Worm (Caenorhabditis elegans) whole organism, late embryonic: Measurements from ENCODE around the gene C26F1.1.
A peak's percentile ranks its signal among the peaks of the same experiment; 100 is the strongest.

Experiments used
- C08G9.2 ChIP-seq: sonication (generic microtip); optimal IDR thresholded peaks from 2 replicates; lab custom pipeline; 2016; ENCODE audit warnings: mild to moderate bottlenecking, missing genetic modification characterization, moderate library complexity, missing compliant biosample characterization
- C38D4.7 ChIP-seq: fragments of 200-800 bp; sonication (Bioruptor generic); optimal IDR thresholded peaks from 2 replicates; lab custom pipeline; 2018; ENCODE audit warnings: mild to moderate bottlenecking, missing genetic modification characterization, moderate library complexity, missing compliant biosample characterization
- K02D7.2 ChIP-seq: sonication (generic microtip); optimal IDR thresholded peaks from 2 replicates; lab custom pipeline; 2017; ENCODE audit warnings: mild to moderate bottlenecking, missing genetic modification characterization, missing compliant biosample characterization
- K09A11.1 ChIP-seq: sonication (generic microtip); optimal IDR thresholded peaks from 2 replicates; lab custom pipeline; 2017; ENCODE audit warnings: antibody characterized with exemption, mild to moderate bottlenecking, missing genetic modification characterization, missing compliant biosample characterization; ENCODE audit not compliant: insufficient read depth
- T23F11.4 ChIP-seq: fragments of 200-800 bp; sonication (Bioruptor generic); optimal IDR thresholded peaks from 2 replicates; lab custom pipeline; 2018; ENCODE audit warnings: mild to moderate bottlenecking, missing genetic modification characterization, missing compliant biosample characterization
- Y22D7AL.16 ChIP-seq: sonication (generic microtip); optimal IDR thresholded peaks from 2 replicates; lab custom pipeline; 2016; ENCODE audit warnings: missing genetic modification characterization, missing compliant biosample characterization
- ahr-1 ChIP-seq: sonication (generic microtip); optimal IDR thresholded peaks from 2 replicates; lab custom pipeline; 2016; ENCODE audit warnings: missing genetic modification characterization, missing compliant biosample characterization
- ama-1 ChIP-seq: fragments of 150-350 bp; optimal IDR thresholded peaks from 2 replicates; lab custom pipeline; 2014
- ceh-14 ChIP-seq: sonication (generic microtip); optimal IDR thresholded peaks from 2 replicates; lab custom pipeline; 2016; ENCODE audit warnings: missing genotype, missing genetic modification characterization, missing compliant biosample characterization
- ceh-18 ChIP-seq: sonication (generic microtip); optimal IDR thresholded peaks from 2 replicates; lab custom pipeline; 2016; ENCODE audit warnings: missing genetic modification characterization, missing compliant biosample characterization
- ceh-19 ChIP-seq: fragments of 200-800 bp; sonication (Bioruptor generic); optimal IDR thresholded peaks from 2 replicates; lab custom pipeline; 2018; ENCODE audit warnings: mild to moderate bottlenecking, missing genetic modification characterization, missing compliant biosample characterization
- ceh-2 ChIP-seq: sonication (generic microtip); optimal IDR thresholded peaks from 2 replicates; lab custom pipeline; 2016; ENCODE audit warnings: missing genotype, missing genetic modification characterization, missing compliant biosample characterization
- ceh-22 ChIP-seq: sonication (generic microtip); optimal IDR thresholded peaks from 2 replicates; lab custom pipeline; 2017; ENCODE audit warnings: missing biosample characterization, missing genetic modification characterization
- ceh-24 ChIP-seq: sonication (generic microtip); optimal IDR thresholded peaks from 2 replicates; lab custom pipeline; 2016; ENCODE audit warnings: mild to moderate bottlenecking, missing genetic modification characterization, missing compliant biosample characterization
- ceh-31 ChIP-seq: sonication (generic microtip); optimal IDR thresholded peaks from 2 replicates; lab custom pipeline; 2016; ENCODE audit warnings: missing genetic modification characterization, missing compliant biosample characterization
- ceh-48 ChIP-seq: sonication (generic microtip); optimal IDR thresholded peaks from 2 replicates; lab custom pipeline; 2016; ENCODE audit warnings: missing genetic modification characterization, inconsistent platforms, missing compliant biosample characterization
- dmd-4 ChIP-seq: sonication (generic microtip); optimal IDR thresholded peaks from 2 replicates; lab custom pipeline; 2016; ENCODE audit warnings: borderline replicate concordance, missing genetic modification characterization, missing compliant biosample characterization
- dve-1 ChIP-seq: sonication (generic microtip); optimal IDR thresholded peaks from 2 replicates; lab custom pipeline; 2017; ENCODE audit warnings: antibody characterized with exemption, mild to moderate bottlenecking, missing genetic modification characterization, missing compliant biosample characterization
- elt-4 ChIP-seq: sonication (generic microtip); optimal IDR thresholded peaks from 2 replicates; lab custom pipeline; 2016; ENCODE audit warnings: missing genetic modification characterization, missing compliant biosample characterization
- ets-4 ChIP-seq: sonication (generic microtip); optimal IDR thresholded peaks from 2 replicates; lab custom pipeline; 2016; ENCODE audit warnings: missing genetic modification characterization, missing compliant biosample characterization
- eyg-1 ChIP-seq: sonication (generic microtip); optimal IDR thresholded peaks from 2 replicates; lab custom pipeline; 2016; ENCODE audit warnings: missing genotype, missing genetic modification characterization, missing compliant biosample characterization
- fax-1 ChIP-seq: sonication (generic microtip); optimal IDR thresholded peaks from 2 replicates; lab custom pipeline; 2016; ENCODE audit warnings: missing genotype, missing genetic modification characterization, missing compliant biosample characterization
- fkh-10 ChIP-seq: fragments of 150-350 bp; optimal IDR thresholded peaks from 2 replicates; lab custom pipeline; 2014; ENCODE audit warnings: missing biosample characterization, missing genetic modification reagents, missing genetic modification characterization
- fkh-6 ChIP-seq: sonication (generic microtip); optimal IDR thresholded peaks from 2 replicates; lab custom pipeline; 2016; ENCODE audit warnings: missing genetic modification characterization, missing compliant biosample characterization
- hlh-13 ChIP-seq: fragments of 200-800 bp; sonication (Bioruptor generic); optimal IDR thresholded peaks from 2 replicates; lab custom pipeline; 2018; ENCODE audit warnings: mild to moderate bottlenecking, missing genetic modification characterization, missing compliant biosample characterization
- hlh-15 ChIP-seq: sonication (generic microtip); optimal IDR thresholded peaks from 2 replicates; lab custom pipeline; 2016; ENCODE audit warnings: missing genetic modification characterization, missing compliant biosample characterization
- lim-6 ChIP-seq: sonication (generic microtip); optimal IDR thresholded peaks from 2 replicates; lab custom pipeline; 2016; ENCODE audit warnings: missing genetic modification characterization, missing compliant biosample characterization
- madf-2 ChIP-seq: sonication (generic microtip); optimal IDR thresholded peaks from 2 replicates; lab custom pipeline; 2017; ENCODE audit warnings: missing genetic modification characterization, missing compliant biosample characterization
- mec-3 ChIP-seq: sonication (generic microtip); optimal IDR thresholded peaks from 2 replicates; lab custom pipeline; 2016; ENCODE audit warnings: borderline replicate concordance, missing genetic modification characterization, missing compliant biosample characterization
- nfya-1 ChIP-seq: sonication (generic microtip); optimal IDR thresholded peaks from 2 replicates; lab custom pipeline; 2017; ENCODE audit warnings: missing genetic modification characterization, mild to moderate bottlenecking, missing compliant biosample characterization, antibody characterized with exemption, moderate library complexity
- nhr-232 ChIP-seq: sonication (generic microtip); optimal IDR thresholded peaks from 2 replicates; lab custom pipeline; 2016; ENCODE audit warnings: missing genetic modification characterization, missing compliant biosample characterization
- npax-4 ChIP-seq: sonication (generic microtip); optimal IDR thresholded peaks from 2 replicates; lab custom pipeline; 2016; ENCODE audit warnings: missing genetic modification characterization, missing compliant biosample characterization
- odd-2 ChIP-seq: sonication (generic microtip); optimal IDR thresholded peaks from 2 replicates; lab custom pipeline; 2017; ENCODE audit warnings: antibody characterized with exemption, mild to moderate bottlenecking, missing genetic modification characterization, missing compliant biosample characterization
- pag-3 ChIP-seq: sonication (generic microtip); optimal IDR thresholded peaks from 2 replicates; lab custom pipeline; 2016; ENCODE audit warnings: missing compliant biosample characterization, missing genetic modification characterization, borderline replicate concordance
- pat-9 ChIP-seq: fragments of 200-800 bp; sonication (Bioruptor generic); optimal IDR thresholded peaks from 2 replicates; lab custom pipeline; 2018; ENCODE audit warnings: mild to moderate bottlenecking, missing genetic modification characterization, moderate library complexity, missing compliant biosample characterization
- pha-2 ChIP-seq: sonication (generic microtip); optimal IDR thresholded peaks from 2 replicates; lab custom pipeline; 2017; ENCODE audit warnings: mild to moderate bottlenecking, missing genetic modification characterization, missing compliant biosample characterization
- pha-4 ChIP-seq: fragments of 150-350 bp; optimal IDR thresholded peaks from 2 replicates; lab custom pipeline; 2018; ENCODE audit warnings: missing biosample characterization, missing genetic modification reagents, missing genetic modification characterization
- pros-1 ChIP-seq: fragments of 150-350 bp; optimal IDR thresholded peaks from 2 replicates; lab custom pipeline; 2014; ENCODE audit warnings: missing biosample characterization, missing genetic modification reagents, missing genetic modification characterization
- ref-2 ChIP-seq: sonication (generic microtip); optimal IDR thresholded peaks from 2 replicates; lab custom pipeline; 2016; ENCODE audit warnings: missing genetic modification characterization, missing compliant biosample characterization
- rnt-1 ChIP-seq: sonication (generic microtip); optimal IDR thresholded peaks from 2 replicates; lab custom pipeline; 2016; ENCODE audit warnings: missing genetic modification characterization, missing compliant biosample characterization
- sox-2 ChIP-seq: fragments of 200-800 bp; sonication (Bioruptor generic); IDR thresholded peaks from 2 replicates; pipeline ENCODE4 v1.3.6; 2022; ENCODE audit warnings: missing genetic modification reagents, missing genetic modification characterization, missing compliant biosample characterization
- sox-4 ChIP-seq: sonication (generic microtip); optimal IDR thresholded peaks from 2 replicates; lab custom pipeline; 2017; ENCODE audit warnings: mild to moderate bottlenecking, missing genetic modification characterization, inconsistent platforms, missing compliant biosample characterization
- syd-9 ChIP-seq: sonication (generic microtip); optimal IDR thresholded peaks from 2 replicates; lab custom pipeline; 2016; ENCODE audit warnings: mild to moderate bottlenecking, missing genetic modification characterization, moderate library complexity, missing compliant biosample characterization
- tbx-2 ChIP-seq: sonication (generic microtip); optimal IDR thresholded peaks from 2 replicates; lab custom pipeline; 2016; ENCODE audit warnings: missing genetic modification characterization, missing compliant biosample characterization
- tbx-7 ChIP-seq: sonication (generic microtip); optimal IDR thresholded peaks from 2 replicates; lab custom pipeline; 2016; ENCODE audit warnings: missing genotype, missing genetic modification characterization, missing compliant biosample characterization
- ttx-3 ChIP-seq: sonication (generic microtip); optimal IDR thresholded peaks from 2 replicates; lab custom pipeline; 2016; ENCODE audit warnings: missing genetic modification reagents, missing genetic modification characterization, missing compliant biosample characterization
- unc-42 ChIP-seq: sonication (generic microtip); optimal IDR thresholded peaks from 2 replicates; lab custom pipeline; 2016; ENCODE audit warnings: missing genotype, missing genetic modification characterization, missing compliant biosample characterization
- unc-55 ChIP-seq: sonication (generic microtip); optimal IDR thresholded peaks from 2 replicates; lab custom pipeline; 2017; ENCODE audit warnings: missing biosample characterization, missing genetic modification reagents, missing genetic modification characterization

C26F1.1 gene

DNA sequence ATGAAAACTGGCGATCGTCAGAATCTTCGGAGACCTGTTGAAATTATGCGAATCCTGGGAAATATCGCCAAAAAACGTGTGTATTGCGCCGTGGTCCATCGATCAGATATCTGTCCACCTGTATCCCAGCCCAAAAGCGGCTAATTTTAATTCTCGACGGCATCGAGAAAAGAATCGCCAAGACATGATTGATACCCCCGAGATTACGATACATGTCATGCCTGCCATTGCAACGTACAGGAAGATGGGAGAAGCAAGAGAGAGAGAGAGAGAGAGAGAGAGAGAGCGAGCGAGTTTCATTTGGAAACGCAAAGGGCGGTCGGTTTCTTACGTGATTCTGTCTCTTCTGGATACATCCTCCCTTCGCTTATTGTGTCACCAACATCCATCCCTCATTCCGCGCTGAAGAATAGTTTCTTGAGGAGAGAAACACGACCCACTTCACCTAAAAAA is 11.0 kb upstream of the C26F1.1 start, which contains the start of gene grl-10:
Gene grl-10, plus strand, starts transcription at position 403 of the 453 bp plus-strand sequence.
- TF ChIP-seq pha-2 (tag; lab: Kevin White, UChicago): no peak
- peak; percentile 8 for TF ChIP-seq ref-2 (tag; lab: Kevin White, UChicago)
- peak; percentile 15 for TF ChIP-seq mec-3 (tag; lab: Kevin White, UChicago)

DNA sequence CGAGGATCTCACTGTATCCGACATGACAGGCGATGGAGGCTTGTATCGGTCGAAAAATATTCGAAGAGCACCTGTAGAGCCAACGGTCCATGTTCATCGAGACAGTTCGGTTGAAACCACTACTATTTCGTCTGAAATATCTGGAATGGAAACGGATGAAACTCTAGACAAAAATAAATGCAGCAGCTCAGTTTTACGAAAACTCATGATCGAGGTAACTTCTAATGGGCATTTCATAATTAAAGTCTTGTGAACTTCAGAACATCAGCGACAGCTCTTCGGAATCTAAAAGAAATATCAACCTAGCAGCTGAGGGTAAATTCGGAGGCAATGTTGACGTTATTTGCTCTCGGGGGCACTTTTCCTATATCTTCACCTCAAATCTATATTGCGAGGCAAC is 10.0 kb upstream of the C26F1.1 start:
- TF ChIP-seq sox-2 (GFP tag; lab: Robert Waterston, UW) (no peak), elt-4 (tag; lab: Kevin White, UChicago) (no peak), madf-2 (tag; lab: Kevin White, UChicago) (no peak), ceh-22 (tag; lab: Kevin White, UChicago) (no peak), Y22D7AL.16 (no peak)

ce11 chrV:7776029-7776628 is 9.1 kb upstream of the C26F1.1 start, which contains the start of the genes rpl-39 and rps-30:
rpl-39 (minus strand) TSS chrV:7776079.
rps-30 (plus strand) TSS chrV:7776578.
- no peak for TF ChIP-seq npax-4 (tag; lab: Kevin White, UChicago)
- TF ChIP-seq ama-1: no peak
- TF ChIP-seq ceh-2 (tag; lab: Kevin White, UChicago): no peak
- peak; percentile 63 for TF ChIP-seq tbx-2
- TF ChIP-seq K02D7.2 (tag; lab: Kevin White, UChicago): no peak
- no peak for TF ChIP-seq pha-4 (tag; lab: Kevin White, UChicago)
- TF ChIP-seq nfya-1 (tag; lab: Kevin White, UChicago): peak; percentile 83
- no peak for TF ChIP-seq C38D4.7 (GFP tag; lab: Kevin White, UChicago)
- no peak for TF ChIP-seq elt-4 (tag; lab: Kevin White, UChicago)
- TF ChIP-seq pros-1 (tag; lab: Kevin White, UChicago): peak; percentile 53
- TF ChIP-seq madf-2 (tag; lab: Kevin White, UChicago): peak; percentile 6
- no peak for TF ChIP-seq ceh-48 (tag; lab: Kevin White, UChicago)
- no peak for TF ChIP-seq dmd-4 (tag; lab: Kevin White, UChicago)
- TF ChIP-seq ceh-14 (tag; lab: Kevin White, UChicago): no peak
- no peak for TF ChIP-seq lim-6
- no peak for TF ChIP-seq syd-9 (tag; lab: Kevin White, UChicago)
- no peak for TF ChIP-seq ceh-19
- no peak for TF ChIP-seq hlh-13 (GFP tag; lab: Kevin White, UChicago)
- no peak for TF ChIP-seq fkh-6 (tag; lab: Kevin White, UChicago)
- TF ChIP-seq C08G9.2 (tag; lab: Kevin White, UChicago): no peak
- no peak for TF ChIP-seq nhr-232 (tag; lab: Kevin White, UChicago)
- peak; percentile 73 for TF ChIP-seq rnt-1 (tag; lab: Kevin White, UChicago)
- peak; percentile 60 for TF ChIP-seq ceh-31 (tag; lab: Kevin White, UChicago)
- TF ChIP-seq sox-4 (tag; lab: Kevin White, UChicago): no peak
- no peak for TF ChIP-seq T23F11.4
- TF ChIP-seq ttx-3: no peak
- no peak for TF ChIP-seq odd-2
- peak; percentile 71 for TF ChIP-seq ceh-18 (tag; lab: Kevin White, UChicago)
- no peak for TF ChIP-seq eyg-1 (tag; lab: Kevin White, UChicago)
- no peak for TF ChIP-seq ahr-1 (tag; lab: Kevin White, UChicago)
- TF ChIP-seq unc-55 (GFP tag; lab: Kevin White, UChicago): peak; percentile 49
- TF ChIP-seq fax-1 (tag; lab: Kevin White, UChicago): no peak
- TF ChIP-seq pag-3: no peak
- peak; percentile 68 for TF ChIP-seq dve-1 (tag; lab: Kevin White, UChicago)
- no peak for TF ChIP-seq sox-2 (GFP tag; lab: Robert Waterston, UW)
- no peak for TF ChIP-seq tbx-7 (tag; lab: Kevin White, UChicago)
- no peak for TF ChIP-seq fkh-10 (GFP tag; lab: Kevin White, UChicago)
- no peak for TF ChIP-seq mec-3 (tag; lab: Kevin White, UChicago)
- TF ChIP-seq Y22D7AL.16: no peak
- TF ChIP-seq hlh-15 (tag; lab: Kevin White, UChicago): no peak
- no peak for TF ChIP-seq ceh-24 (tag; lab: Kevin White, UChicago)
- peak; percentile 39 for TF ChIP-seq unc-42
- TF ChIP-seq K09A11.1 (tag; lab: Kevin White, UChicago): no peak
- no peak for TF ChIP-seq pat-9 (tag; lab: Kevin White, UChicago)
- TF ChIP-seq ets-4 (tag; lab: Kevin White, UChicago): peak; percentile 16
